Fruit fly (Drosophila melanogaster): ENCODE results near the gene CG3703.

dm6 chrX:930048-930800, 15.3 kb downstream of the CG3703 start, which contains the start of gene CG3708:
- no peak for TF ChIP-seq psq (optimal IDR thresholded peaks at IDR 0.05)
- TF ChIP-seq Myc (optimal IDR thresholded peaks at IDR 0.05), result no peak

Data from Kc167 (cell line).